Fruit fly (Drosophila melanogaster) whole organism, embryonic: ENCODE results near the gene mRpL14.

Source experiments
- Antp ChIP-seq: fragments of 200-800 bp; sonication (Bioruptor generic); optimal IDR thresholded peaks from 3 replicates; lab custom pipeline; 2016; ENCODE audit warnings: missing biosample characterization, missing genetic modification characterization
- Bgb ChIP-seq: fragments of 200-800 bp; sonication (Bioruptor generic); IDR thresholded peaks from 2 replicates; pipeline ENCODE4 v1.3.6; 2022; ENCODE audit warnings: missing biosample characterization, missing genetic modification characterization; ENCODE audit not compliant: partially characterized antibody
- BtbVII ChIP-seq: fragments of 200-800 bp; sonication (Bioruptor generic); optimal IDR thresholded peaks from 3 replicates; lab custom pipeline; 2017; ENCODE audit warnings: missing biosample characterization, mild to moderate bottlenecking, missing genetic modification characterization
- CG10979 ChIP-seq: fragments of 200-800 bp; sonication (Bioruptor generic); optimal IDR thresholded peaks from 2 replicates; lab custom pipeline; 2018; ENCODE audit warnings: missing biosample characterization, mild to moderate bottlenecking, missing genetic modification characterization, moderate library complexity
- CG11085 ChIP-seq: fragments of 200-800 bp; sonication (Bioruptor generic); IDR thresholded peaks from 2 replicates; pipeline ENCODE4 v1.3.6; 2022; ENCODE audit warnings: missing biosample characterization, missing genetic modification characterization
- CG11398 ChIP-seq: fragments of 200-800 bp; sonication (Bioruptor generic); optimal IDR thresholded peaks from 2 replicates; lab custom pipeline; 2016; ENCODE audit warnings: missing biosample characterization, missing genetic modification characterization
- CG12769 ChIP-seq: fragments of 200-800 bp; sonication (Bioruptor generic); optimal IDR thresholded peaks from 2 replicates; lab custom pipeline; 2019; ENCODE audit warnings: missing biosample characterization, mild to moderate bottlenecking, missing genetic modification characterization, moderate library complexity
- CG14441 ChIP-seq: fragments of 200-800 bp; sonication (Bioruptor generic); IDR thresholded peaks from 2 replicates; pipeline ENCODE4 v1.3.6; 2022; ENCODE audit warnings: missing biosample characterization, missing genetic modification characterization
- CG17361 ChIP-seq: fragments of 200-800 bp; sonication (Bioruptor generic); IDR thresholded peaks from 3 replicates; pipeline ENCODE4 v1.3.6; 2022; ENCODE audit warnings: missing biosample characterization, missing genetic modification characterization
- CG3407 ChIP-seq: fragments of 200-800 bp; sonication (Bioruptor generic); optimal IDR thresholded peaks from 2 replicates; lab custom pipeline; 2018; ENCODE audit warnings: missing biosample characterization, mild to moderate bottlenecking, missing genetic modification characterization
- CG3847 ChIP-seq: fragments of 200-800 bp; sonication (Bioruptor generic); IDR thresholded peaks from 2 replicates; pipeline ENCODE4 v1.3.6; 2022; ENCODE audit warnings: missing biosample characterization, missing genetic modification characterization
- CG4730 ChIP-seq: fragments of 200-800 bp; sonication (Bioruptor generic); IDR thresholded peaks from 2 replicates; pipeline ENCODE4 v1.3.6; 2022; ENCODE audit warnings: missing biosample characterization, missing genetic modification characterization
- CG5180 ChIP-seq: fragments of 200-800 bp; sonication (Bioruptor generic); optimal IDR thresholded peaks from 3 replicates; lab custom pipeline; 2017; ENCODE audit warnings: missing biosample characterization, missing genetic modification characterization, mild to moderate bottlenecking, moderate library complexity, missing genetic modification reagents
- CG5245 ChIP-seq: fragments of 200-800 bp; sonication (Bioruptor generic); optimal IDR thresholded peaks from 3 replicates; lab custom pipeline; 2016; ENCODE audit warnings: missing biosample characterization, missing genetic modification characterization
- CG6175 ChIP-seq: fragments of 200-800 bp; sonication (Bioruptor generic); IDR thresholded peaks from 3 replicates; pipeline ENCODE4 v1.3.6; 2022; ENCODE audit warnings: missing biosample characterization, missing genetic modification characterization
- CG6272 ChIP-seq: fragments of 200-800 bp; sonication (Bioruptor generic); IDR thresholded peaks from 2 replicates; pipeline ENCODE4 v1.3.6; 2022; ENCODE audit warnings: missing biosample characterization, missing genetic modification characterization
- CG7839 ChIP-seq: fragments of 200-800 bp; sonication (Bioruptor generic); optimal IDR thresholded peaks from 3 replicates; lab custom pipeline; 2018; ENCODE audit warnings: missing biosample characterization, mild to moderate bottlenecking, missing genetic modification characterization, moderate library complexity
- CG8388 ChIP-seq: fragments of 200-800 bp; sonication (Bioruptor generic); optimal IDR thresholded peaks from 2 replicates; lab custom pipeline; 2019; ENCODE audit warnings: missing biosample characterization, mild to moderate bottlenecking, missing genetic modification characterization, moderate library complexity
- CG9932 ChIP-seq: fragments of 200-800 bp; sonication (Bioruptor generic); IDR thresholded peaks from 2 replicates; pipeline ENCODE4 v1.3.6; 2022; ENCODE audit warnings: missing biosample characterization, missing genetic modification characterization
- Chrac-16 ChIP-seq: fragments of 200-800 bp; sonication (Bioruptor generic); optimal IDR thresholded peaks from 3 replicates; lab custom pipeline; 2016; ENCODE audit warnings: missing biosample characterization, missing genetic modification characterization
- D19A ChIP-seq: fragments of 200-800 bp; optimal IDR thresholded peaks from 3 replicates; lab custom pipeline; 2019; ENCODE audit warnings: missing biosample characterization, mild to moderate bottlenecking, missing genetic modification characterization, moderate library complexity
- D19B ChIP-seq: fragments of 200-800 bp; sonication (Bioruptor generic); optimal IDR thresholded peaks from 2 replicates; lab custom pipeline; 2017; ENCODE audit warnings: missing biosample characterization, mild to moderate bottlenecking, missing genetic modification characterization
- Dip2 ChIP-seq: fragments of 200-800 bp; sonication (Bioruptor generic); IDR thresholded peaks from 2 replicates; pipeline ENCODE4 v1.3.6; 2022; ENCODE audit warnings: missing biosample characterization, missing genetic modification characterization
- HLH54F ChIP-seq: fragments of 200-800 bp; sonication (Bioruptor generic); optimal IDR thresholded peaks from 3 replicates; lab custom pipeline; 2016; ENCODE audit warnings: missing biosample characterization, missing genetic modification characterization
- Hr3 ChIP-seq: fragments of 200-800 bp; sonication (Bioruptor generic); optimal IDR thresholded peaks from 3 replicates; lab custom pipeline; 2016; ENCODE audit warnings: missing biosample characterization, missing genetic modification characterization
- Lim3 ChIP-seq: fragments of 200-800 bp; sonication (Bioruptor generic); IDR thresholded peaks from 2 replicates; pipeline ENCODE4 v1.3.6; 2022; ENCODE audit warnings: missing biosample characterization, missing genetic modification characterization
- PHDP ChIP-seq: fragments of 200-800 bp; sonication (Bioruptor generic); optimal IDR thresholded peaks from 3 replicates; lab custom pipeline; 2018; ENCODE audit warnings: missing biosample characterization, mild to moderate bottlenecking, missing genetic modification characterization, moderate library complexity
- Tbp ChIP-seq: fragments of >200 bp; optimal IDR thresholded peaks from 2 replicates; lab custom pipeline; 2018; ENCODE audit warnings: missing biosample characterization, missing genetic modification characterization
- ab ChIP-seq: fragments of 200-800 bp; sonication (Bioruptor generic); optimal IDR thresholded peaks from 2 replicates; lab custom pipeline; 2016; ENCODE audit warnings: missing biosample characterization, missing genetic modification characterization
- bbx ChIP-seq: fragments of 200-800 bp; sonication (Bioruptor generic); IDR thresholded peaks from 2 replicates; pipeline ENCODE4 v1.3.6; 2022; ENCODE audit warnings: missing biosample characterization, missing genetic modification characterization; ENCODE audit not compliant: partially characterized antibody
- crp ChIP-seq, 2 experiments: fragments of 200-800 bp; sonication (Bioruptor generic); optimal IDR thresholded peaks; 2 replicates in 1 of 2; 3 replicates in 1 of 2; lab custom pipeline; 2017; ENCODE audit warnings: missing biosample characterization in 2 of 2, missing genetic modification characterization in 2 of 2, mild to moderate bottlenecking in 1 of 2, moderate library complexity in 1 of 2
- cwo ChIP-seq: fragments of 200-800 bp; sonication (Bioruptor generic); optimal IDR thresholded peaks from 3 replicates; lab custom pipeline; 2017; ENCODE audit warnings: missing biosample characterization, missing genetic modification characterization, mild to moderate bottlenecking, moderate library complexity, missing genetic modification reagents
- fd102C ChIP-seq: fragments of 200-800 bp; sonication (Bioruptor generic); optimal IDR thresholded peaks from 2 replicates; lab custom pipeline; 2018; ENCODE audit warnings: missing biosample characterization, mild to moderate bottlenecking, missing genetic modification characterization, moderate library complexity
- hb ChIP-seq: fragments of 200-800 bp; sonication (Bioruptor generic); IDR thresholded peaks from 3 replicates; pipeline ENCODE4 v1.3.6; 2022; ENCODE audit warnings: missing biosample characterization, missing genetic modification characterization; ENCODE audit not compliant: partially characterized antibody
- insv ChIP-seq, 2 experiments: fragments of 200-800 bp; sonication (Bioruptor generic); optimal IDR thresholded peaks; 3 replicates each; lab custom pipeline; 2016 to 2018; ENCODE audit warnings: missing biosample characterization in 2 of 2, missing genetic modification characterization in 2 of 2
- kni ChIP-seq: fragments of 200-800 bp; sonication (Bioruptor generic); optimal IDR thresholded peaks from 3 replicates; lab custom pipeline; 2017; ENCODE audit warnings: mild to moderate bottlenecking, missing biosample characterization, missing genetic modification reagents, missing genetic modification characterization
- mld ChIP-seq: fragments of 200-800 bp; sonication (Bioruptor generic); IDR thresholded peaks from 3 replicates; pipeline ENCODE4 v1.3.6; 2022; ENCODE audit warnings: missing biosample characterization, missing genetic modification characterization; ENCODE audit not compliant: partially characterized antibody
- nerfin-1 ChIP-seq: fragments of 200-800 bp; sonication (Bioruptor generic); optimal IDR thresholded peaks from 3 replicates; lab custom pipeline; 2019; ENCODE audit warnings: missing biosample characterization, mild to moderate bottlenecking, missing genetic modification characterization, moderate library complexity
- psq ChIP-seq: fragments of 200-800 bp; sonication (Bioruptor generic); optimal IDR thresholded peaks from 2 replicates; lab custom pipeline; 2017; ENCODE audit warnings: missing biosample characterization, missing genetic modification characterization
- sens ChIP-seq: fragments of 200-800 bp; sonication (Bioruptor generic); peaks from one replicate; lab custom pipeline; 2016; ENCODE audit warnings: missing biosample characterization, missing genetic modification characterization
- sob ChIP-seq: fragments of 200-800 bp; sonication (Bioruptor generic); IDR thresholded peaks from 2 replicates; pipeline ENCODE4 v1.3.6; 2022; ENCODE audit warnings: missing biosample characterization, missing genetic modification characterization
- stwl ChIP-seq: fragments of 200-800 bp; sonication (Bioruptor generic); optimal IDR thresholded peaks from 3 replicates; lab custom pipeline; 2018; ENCODE audit warnings: missing biosample characterization, mild to moderate bottlenecking, missing genetic modification characterization, moderate library complexity
- tll ChIP-seq, 2 experiments: fragments of 200-800 bp in 1 of 2; fragments of >200 bp in 1 of 2; sonication (Bioruptor generic) in 1 of 2; optimal IDR thresholded peaks; 2 replicates each; lab custom pipeline; 2017 to 2019; ENCODE audit warnings: missing biosample characterization in 2 of 2, missing genetic modification characterization in 2 of 2, mild to moderate bottlenecking in 1 of 2, moderate library complexity in 1 of 2
- usp ChIP-seq: fragments of >200 bp; optimal IDR thresholded peaks from 2 replicates; lab custom pipeline; 2017; ENCODE audit warnings: missing biosample characterization, missing genetic modification characterization
- vfl ChIP-seq: fragments of 200-800 bp; sonication (Bioruptor generic); optimal IDR thresholded peaks from 2 replicates; lab custom pipeline; 2016; ENCODE audit warnings: missing biosample characterization, missing genetic modification characterization
- vvl ChIP-seq: fragments of 200-800 bp; sonication (Bioruptor generic); IDR thresholded peaks from 2 replicates; pipeline ENCODE4 v1.3.6; 2022; ENCODE audit warnings: missing biosample characterization, missing genetic modification characterization
- wor ChIP-seq: fragments of 200-800 bp; sonication (Bioruptor generic); IDR thresholded peaks from 2 replicates; pipeline ENCODE4 v1.3.6; 2022; ENCODE audit warnings: missing biosample characterization, missing genetic modification characterization
- zen ChIP-seq: fragments of 200-800 bp; sonication (Bioruptor generic); optimal IDR thresholded peaks from 3 replicates; lab custom pipeline; 2018; ENCODE audit warnings: missing biosample characterization, mild to moderate bottlenecking, missing genetic modification characterization, moderate library complexity

mRpL14 gene

DNA sequence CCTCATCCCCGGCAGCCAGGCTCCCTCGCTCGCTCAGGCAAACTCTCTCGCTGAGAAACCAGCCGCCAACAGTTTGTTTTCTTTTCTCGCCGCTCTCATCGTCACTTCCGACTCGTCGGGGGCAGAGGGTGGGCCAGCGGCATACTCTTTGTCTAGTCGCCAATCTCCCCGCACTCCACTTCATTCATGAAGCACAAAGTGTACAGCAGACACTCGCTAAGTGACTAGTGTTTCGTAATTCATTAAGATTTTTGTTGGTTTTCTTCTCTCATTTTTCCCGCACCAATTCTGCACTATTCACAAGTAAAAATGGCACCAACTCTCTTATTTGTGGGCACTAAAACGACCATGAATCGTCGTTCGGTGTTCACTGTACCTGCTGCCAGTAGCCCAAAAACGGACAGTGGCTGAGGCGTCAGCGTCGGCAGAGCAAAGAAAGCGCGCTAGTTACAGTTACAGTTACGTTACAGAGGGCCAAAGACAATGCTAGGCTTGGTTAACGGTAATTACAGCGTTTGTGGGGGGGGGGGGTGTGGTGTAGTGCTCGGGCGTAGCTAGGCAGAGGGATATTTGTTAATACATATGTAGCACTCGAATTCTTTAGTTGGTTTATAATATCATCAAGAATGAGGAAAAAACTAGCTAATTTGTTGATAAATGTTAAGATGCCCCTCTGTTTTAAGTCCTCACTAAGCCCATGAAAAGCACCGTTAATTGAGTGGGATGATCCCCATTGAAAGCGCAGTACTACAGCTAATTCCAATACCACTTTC, 46.8 kb downstream of the mRpL14 start (continued):
- peak; percentile 53 to 61 for TF ChIP-seq insv (GFP tag; optimal IDR thresholded peaks at IDR 0.05; lab: Kevin White, UChicago)
- TF ChIP-seq ab (GFP tag; lab: Kevin White, UChicago), result peak; percentile 97
- TF ChIP-seq fd102C, result peak; percentile 89
- TF ChIP-seq crp (GFP tag; optimal IDR thresholded peaks at IDR 0.05; lab: Kevin White, UChicago), result peak in 1 of 2 experiments; percentile 72
- peak; percentile 96 for TF ChIP-seq vfl
- TF ChIP-seq CG5180, result peak; percentile 91
- peak; percentile 99 for TF ChIP-seq Chrac-16 (GFP tag; lab: Kevin White, UChicago)
- peak; percentile 99 for TF ChIP-seq CG12769
- peak; percentile 98 for TF ChIP-seq sob
- TF ChIP-seq sens, result peak; percentile 100
- TF ChIP-seq CG9932 (GFP tag; lab: Robert Waterston, UW), result peak; percentile 96
- TF ChIP-seq Tbp, result no peak
- peak; percentile 98 for TF ChIP-seq CG3847 (GFP tag; lab: Robert Waterston, UW)
- peak; percentile 99 for TF ChIP-seq wor
- peak; percentile 98 for TF ChIP-seq BtbVII (GFP tag; lab: Kevin White, UChicago)
- TF ChIP-seq PHDP (tag; lab: Kevin White, UChicago), result peak; percentile 98
- no peak for TF ChIP-seq mld (GFP tag; lab: Robert Waterston, UW)
- TF ChIP-seq Dip2 (GFP tag; lab: Robert Waterston, UW), result peak; percentile 70; the same call in 1 of the 2 replicates
- peak; percentile 99 for TF ChIP-seq vvl (GFP tag; lab: Robert Waterston, UW)
- TF ChIP-seq CG5245, result peak; percentile 99
- TF ChIP-seq stwl (tag; lab: Kevin White, UChicago), result peak; percentile 34
- TF ChIP-seq Bgb, result no peak; the same call in 1 of the 2 replicates
- peak; percentile 99 for TF ChIP-seq CG7839 (tag; lab: Kevin White, UChicago)
- peak; percentile 91 for TF ChIP-seq kni (GFP tag; lab: Kevin White, UChicago)
- TF ChIP-seq CG3407 (GFP tag; lab: Kevin White, UChicago), result peak; percentile 98
- no peak for TF ChIP-seq usp (GFP tag; lab: Kevin White, UChicago)
- TF ChIP-seq CG6272 (GFP tag; lab: Robert Waterston, UW), result peak; percentile 96
- TF ChIP-seq D19B, result peak; percentile 89
- TF ChIP-seq CG14441 (GFP tag; lab: Robert Waterston, UW), result peak; percentile 99
- TF ChIP-seq CG11085, result peak; percentile 94
- TF ChIP-seq zen (tag; lab: Kevin White, UChicago), result peak; percentile 95
- TF ChIP-seq CG6175 (GFP tag; lab: Robert Waterston, UW), result peak; percentile 95
- peak; percentile 97 for TF ChIP-seq cwo (GFP tag; lab: Kevin White, UChicago)
- peak; percentile 96 for TF ChIP-seq D19A (tag; lab: Kevin White, UChicago)
- TF ChIP-seq CG17361 (GFP tag; lab: Robert Waterston, UW), result peak; percentile 97
- TF ChIP-seq hb (GFP tag; lab: Robert Waterston, UW), result no peak
- peak in 1 of 2 experiments; percentile 25 for TF ChIP-seq tll (GFP tag; optimal IDR thresholded peaks at IDR 0.05; lab: Kevin White, UChicago)
- peak; percentile 98 for TF ChIP-seq CG8388 (GFP tag; lab: Kevin White, UChicago)
- peak; percentile 90 for TF ChIP-seq psq
- peak; percentile 98 for TF ChIP-seq HLH54F (GFP tag; lab: Kevin White, UChicago)
- TF ChIP-seq bbx, result no peak; the same call in 1 of the 2 replicates
- peak; percentile 98 for TF ChIP-seq CG4730 (GFP tag; lab: Robert Waterston, UW)
- peak; percentile 99 for TF ChIP-seq Hr3 (GFP tag; lab: Kevin White, UChicago)
- TF ChIP-seq CG11398 (GFP tag; lab: Kevin White, UChicago), result peak; percentile 98
- peak; percentile 97 for TF ChIP-seq CG10979 (tag; lab: Kevin White, UChicago)
- peak; percentile 97 for TF ChIP-seq nerfin-1 (tag; lab: Kevin White, UChicago)
- peak; percentile 96 for TF ChIP-seq Lim3 (GFP tag; lab: Robert Waterston, UW)
- TF ChIP-seq Antp (GFP tag; lab: Kevin White, UChicago), result peak; percentile 100
